Worm (Caenorhabditis elegans) whole organism, young adult: ENCODE data around the gene npp-21.

Source experiments
- B0019.2 ChIP-seq: fragments of 200-800 bp; sonication (Bioruptor generic); conservative IDR thresholded peaks from 2 replicates; pipeline ENCODE4 v1.3.6; 2022; ENCODE audit warnings: missing genetic modification reagents, missing genetic modification characterization, missing compliant biosample characterization
- B0035.1 ChIP-seq: sonication (generic microtip); optimal IDR thresholded peaks from 2 replicates; lab custom pipeline; 2016; ENCODE audit warnings: missing genetic modification characterization, mild to moderate bottlenecking, missing compliant biosample characterization, missing genotype, missing genetic modification reagents
- C17E4.6 ChIP-seq: fragments of 200-800 bp; sonication (Bioruptor generic); IDR thresholded peaks from 2 replicates; pipeline ENCODE4 v1.3.6; 2022; ENCODE audit warnings: missing genetic modification reagents, missing genetic modification characterization, missing compliant biosample characterization
- D2030.7 ChIP-seq: fragments of 200-800 bp; sonication (Bioruptor generic); IDR thresholded peaks from 2 replicates; pipeline ENCODE4 v1.3.6; 2022; ENCODE audit warnings: missing genetic modification reagents, missing genetic modification characterization, missing compliant biosample characterization
- F33H1.4 ChIP-seq: fragments of 200-800 bp; sonication (Bioruptor generic); IDR thresholded peaks from 2 replicates; pipeline ENCODE4 v1.3.6; 2022; ENCODE audit warnings: missing genetic modification reagents, missing genetic modification characterization, missing compliant biosample characterization
- F39B2.1 ChIP-seq: fragments of 200-800 bp; sonication (Bioruptor generic); IDR thresholded peaks from 2 replicates; pipeline ENCODE4 v1.3.6; 2022; ENCODE audit warnings: missing genetic modification reagents, missing genetic modification characterization, missing compliant biosample characterization
- F52B5.7 ChIP-seq: sonication (generic microtip); optimal IDR thresholded peaks from 2 replicates; lab custom pipeline; 2016; ENCODE audit warnings: mild to moderate bottlenecking, missing genetic modification characterization, missing compliant biosample characterization
- F55B11.4 ChIP-seq: sonication (generic microtip); optimal IDR thresholded peaks from 2 replicates; lab custom pipeline; 2016; ENCODE audit warnings: missing compliant biosample characterization, missing genetic modification characterization, borderline replicate concordance; ENCODE audit not compliant: insufficient read depth
- Y53F4B.3 ChIP-seq: fragments of 200-800 bp; sonication (Bioruptor generic); IDR thresholded peaks from 2 replicates; pipeline ENCODE4 v1.3.6; 2022; ENCODE audit warnings: missing genetic modification reagents, missing genetic modification characterization, missing compliant biosample characterization
- Y53G8AR.9 ChIP-seq: fragments of 200-800 bp; sonication (Bioruptor generic); conservative IDR thresholded peaks from 2 replicates; pipeline ENCODE4 v1.3.6; 2022; ENCODE audit warnings: missing genetic modification reagents, missing genetic modification characterization, missing compliant biosample characterization
- Y56A3A.18 ChIP-seq: fragments of 200-800 bp; sonication (Bioruptor generic); IDR thresholded peaks from 2 replicates; pipeline ENCODE4 v1.3.6; 2022; ENCODE audit warnings: missing genetic modification reagents, missing genetic modification characterization, missing compliant biosample characterization
- ZK185.1 ChIP-seq: sonication (generic microtip); optimal IDR thresholded peaks from 2 replicates; lab custom pipeline; 2016; ENCODE audit warnings: mild to moderate bottlenecking, missing genetic modification characterization, missing compliant biosample characterization; ENCODE audit not compliant: poor library complexity, severe bottlenecking
- akir-1 ChIP-seq: fragments of 200-800 bp; sonication (Bioruptor generic); optimal IDR thresholded peaks from 2 replicates; lab custom pipeline; 2018; ENCODE audit warnings: mild to moderate bottlenecking, missing genetic modification characterization, moderate library complexity, missing compliant biosample characterization
- atf-7 ChIP-seq: sonication (generic microtip); optimal IDR thresholded peaks from 2 replicates; lab custom pipeline; 2017; ENCODE audit warnings: mild to moderate bottlenecking, missing genetic modification characterization, missing compliant biosample characterization
- attf-5 ChIP-seq: fragments of 200-800 bp; sonication (Bioruptor generic); optimal IDR thresholded peaks from 2 replicates; lab custom pipeline; 2018; ENCODE audit warnings: mild to moderate bottlenecking, missing genetic modification characterization, missing compliant biosample characterization
- ceh-40 ChIP-seq: fragments of 200-800 bp; sonication (Bioruptor generic); IDR thresholded peaks from 2 replicates; pipeline ENCODE4 v1.3.6; 2022; ENCODE audit warnings: missing genetic modification characterization, missing compliant biosample characterization
- ceh-79 ChIP-seq: sonication (generic microtip); optimal IDR thresholded peaks from 2 replicates; lab custom pipeline; 2017; ENCODE audit warnings: mild to moderate bottlenecking, missing genetic modification characterization, missing compliant biosample characterization
- ceh-91 ChIP-seq: fragments of 200-800 bp; sonication (Bioruptor generic); IDR thresholded peaks from 2 replicates; pipeline ENCODE4 v1.3.6; 2022; ENCODE audit warnings: missing genetic modification reagents, missing genetic modification characterization, missing compliant biosample characterization
- dox-1 ChIP-seq: fragments of 200-800 bp; sonication (Bioruptor generic); IDR thresholded peaks from 2 replicates; pipeline ENCODE4 v1.3.6; 2022; ENCODE audit warnings: missing genetic modification reagents, missing genetic modification characterization, missing compliant biosample characterization
- dpl-1 ChIP-seq: fragments of 150-350 bp; optimal IDR thresholded peaks from 2 replicates; lab custom pipeline; 2014; ENCODE audit warnings: missing biosample characterization, missing genetic modification reagents, missing genetic modification characterization
- egl-44 ChIP-seq: fragments of 200-800 bp; sonication (Bioruptor generic); IDR thresholded peaks from 2 replicates; pipeline ENCODE4 v1.3.6; 2022; ENCODE audit warnings: missing genetic modification reagents, missing genetic modification characterization, missing compliant biosample characterization
- ets-4 ChIP-seq: fragments of 200-800 bp; sonication (Bioruptor generic); optimal IDR thresholded peaks from 2 replicates; lab custom pipeline; 2018; ENCODE audit warnings: mild to moderate bottlenecking, missing genetic modification characterization, missing compliant biosample characterization
- fkh-3 ChIP-seq: sonication (generic microtip); optimal IDR thresholded peaks from 2 replicates; lab custom pipeline; 2016; ENCODE audit warnings: mild to moderate bottlenecking, missing genetic modification characterization, missing compliant biosample characterization
- hlh-12 ChIP-seq: sonication (generic microtip); optimal IDR thresholded peaks from 2 replicates; lab custom pipeline; 2016; ENCODE audit warnings: missing genetic modification characterization, missing compliant biosample characterization
- let-607 ChIP-seq, 2 experiments: fragments of 200-800 bp in 1 of 2; sonication (Bioruptor generic) in 1 of 2; sonication (generic microtip) in 1 of 2; optimal IDR thresholded peaks; 2 replicates each; lab custom pipeline; 2016 to 2018; ENCODE audit warnings: mild to moderate bottlenecking in 2 of 2, missing compliant biosample characterization in 2 of 2, missing genetic modification characterization in 2 of 2, moderate library complexity in 2 of 2, missing genotype in 1 of 2
- lin-35 ChIP-seq, 3 experiments: fragments of 150-350 bp in 2 of 3; sonication (generic microtip) in 1 of 3; optimal IDR thresholded peaks; 2 replicates each; lab custom pipeline; 2014 to 2018; ENCODE audit warnings: missing biosample characterization in 3 of 3, missing genetic modification characterization in 3 of 3, missing genetic modification reagents in 3 of 3
- lin-40 ChIP-seq: sonication (generic microtip); optimal IDR thresholded peaks from 2 replicates; lab custom pipeline; 2016; ENCODE audit warnings: missing genetic modification characterization, mild to moderate bottlenecking, missing compliant biosample characterization, missing genotype, missing genetic modification reagents
- lir-1 ChIP-seq: fragments of 200-800 bp; sonication (Bioruptor generic); conservative IDR thresholded peaks from 2 replicates; pipeline ENCODE4 v1.3.6; 2022; ENCODE audit warnings: missing genetic modification reagents, missing genetic modification characterization, missing compliant biosample characterization
- lsy-27 ChIP-seq: sonication (generic microtip); optimal IDR thresholded peaks from 2 replicates; lab custom pipeline; 2017; ENCODE audit warnings: missing genetic modification characterization, mild to moderate bottlenecking, missing compliant biosample characterization, antibody characterized with exemption, missing genotype, borderline replicate concordance; ENCODE audit not compliant: insufficient read depth
- madf-10 ChIP-seq: sonication (generic microtip); optimal IDR thresholded peaks from 2 replicates; lab custom pipeline; 2016; ENCODE audit warnings: mild to moderate bottlenecking, missing genetic modification characterization, missing compliant biosample characterization
- madf-6 ChIP-seq: fragments of 200-800 bp; sonication (Bioruptor generic); IDR thresholded peaks from 2 replicates; pipeline ENCODE4 v1.3.6; 2022; ENCODE audit warnings: missing genetic modification reagents, missing genetic modification characterization, missing compliant biosample characterization
- madf-8 ChIP-seq: fragments of 200-800 bp; sonication (Bioruptor generic); conservative IDR thresholded peaks from 2 replicates; pipeline ENCODE4 v1.3.6; 2022; ENCODE audit warnings: missing genetic modification reagents, missing genetic modification characterization, missing compliant biosample characterization
- nfya-2 ChIP-seq: fragments of 200-800 bp; sonication (Bioruptor generic); IDR thresholded peaks from 2 replicates; pipeline ENCODE4 v1.3.6; 2022; ENCODE audit warnings: missing genetic modification reagents, missing genetic modification characterization, missing compliant biosample characterization
- nfyb-1 ChIP-seq: fragments of 200-800 bp; sonication (Bioruptor generic); IDR thresholded peaks from 2 replicates; pipeline ENCODE4 v1.3.6; 2022; ENCODE audit warnings: missing genetic modification reagents, missing genetic modification characterization, missing compliant biosample characterization
- nhr-80 ChIP-seq: sonication (generic microtip); optimal IDR thresholded peaks from 2 replicates; lab custom pipeline; 2016; ENCODE audit warnings: missing genetic modification characterization, missing compliant biosample characterization
- nhr-90 ChIP-seq: sonication (generic microtip); optimal IDR thresholded peaks from 2 replicates; lab custom pipeline; 2016; ENCODE audit warnings: missing genotype, mild to moderate bottlenecking, missing genetic modification characterization, missing compliant biosample characterization
- snpc-4 ChIP-seq, 5 experiments: fragments of 150-350 bp in 1 of 5; sonication (generic microtip) in 4 of 5; optimal IDR thresholded peaks; 2 replicates each; lab custom pipeline; 2014 to 2018; ENCODE audit warnings: missing genetic modification characterization in 5 of 5, missing biosample characterization in 3 of 5, antibody characterized with exemption in 2 of 5, mild to moderate bottlenecking in 2 of 5, missing compliant biosample characterization in 2 of 5, missing genotype in 2 of 5, moderate library complexity in 2 of 5, missing genetic modification reagents in 1 of 5
- tbp1 ChIP-seq: fragments of 200-800 bp; sonication (Bioruptor generic); optimal IDR thresholded peaks from 2 replicates; lab custom pipeline; 2018; ENCODE audit warnings: mild to moderate bottlenecking, missing genetic modification characterization, missing compliant biosample characterization
- xnd-1 ChIP-seq: sonication (generic microtip); optimal IDR thresholded peaks from 2 replicates; lab custom pipeline; 2016; ENCODE audit warnings: missing genotype, missing genetic modification reagents, missing genetic modification characterization, missing compliant biosample characterization
- zfh-2 ChIP-seq: fragments of 200-800 bp; sonication (Bioruptor generic); conservative IDR thresholded peaks from 2 replicates; pipeline ENCODE4 v1.3.6; 2022; ENCODE audit warnings: missing genetic modification reagents, missing genetic modification characterization, missing compliant biosample characterization
- ztf-22 ChIP-seq: fragments of 200-800 bp; sonication (Bioruptor generic); optimal IDR thresholded peaks from 2 replicates; lab custom pipeline; 2018; ENCODE audit warnings: mild to moderate bottlenecking, missing genetic modification characterization, moderate library complexity, missing compliant biosample characterization

npp-21 gene

DNA sequence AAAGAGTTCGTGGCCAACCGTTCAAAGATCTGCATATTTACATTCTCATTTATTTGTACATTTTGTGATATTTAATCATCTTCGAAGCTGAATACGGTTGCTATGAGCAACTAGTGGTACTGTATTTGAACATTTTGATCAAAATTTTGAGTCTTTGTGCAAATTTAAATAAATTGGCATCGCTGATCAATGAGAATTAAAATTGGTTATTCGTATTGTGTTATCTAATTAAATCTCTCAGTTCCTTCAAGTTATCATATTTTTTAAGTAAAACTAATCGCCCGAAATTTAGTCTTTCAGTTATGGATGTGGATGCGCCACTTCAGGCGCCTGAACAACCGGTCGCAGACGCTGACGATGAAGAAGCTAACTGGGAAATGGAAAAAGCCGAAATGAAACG, at the start of gene npp-21:
TSS of gene npp-21 (plus strand) at position 301 of the 400 bp plus-strand sequence.
- TF ChIP-seq B0035.1 (tag; lab: Kevin White, UChicago): no peak
- no peak for TF ChIP-seq madf-6 (GFP tag; lab: Robert Waterston, UW)
- TF ChIP-seq lin-40 (tag; lab: Kevin White, UChicago): no peak
- no peak for TF ChIP-seq zfh-2 (GFP tag; lab: Robert Waterston, UW)
- no peak for TF ChIP-seq C17E4.6
- no peak for TF ChIP-seq nfya-2 (GFP tag; lab: Robert Waterston, UW)
- no peak for TF ChIP-seq akir-1 (GFP tag; lab: Kevin White, UChicago)
- no peak for TF ChIP-seq hlh-12 (tag; lab: Kevin White, UChicago)
- no peak for TF ChIP-seq ztf-22 (GFP tag; lab: Kevin White, UChicago)
- TF ChIP-seq lin-35 (GFP tag; optimal IDR thresholded peaks at IDR 0.05; lab: Kevin White, UChicago): no peak
- TF ChIP-seq ceh-79: no peak
- TF ChIP-seq snpc-4 (GFP tag; optimal IDR thresholded peaks at IDR 0.05; lab: Kevin White, UChicago): no peak
- TF ChIP-seq snpc-4 (tag; optimal IDR thresholded peaks at IDR 0.05; lab: Kevin White, UChicago): no peak
- TF ChIP-seq tbp1 (GFP tag; lab: Kevin White, UChicago): no peak

DNA sequence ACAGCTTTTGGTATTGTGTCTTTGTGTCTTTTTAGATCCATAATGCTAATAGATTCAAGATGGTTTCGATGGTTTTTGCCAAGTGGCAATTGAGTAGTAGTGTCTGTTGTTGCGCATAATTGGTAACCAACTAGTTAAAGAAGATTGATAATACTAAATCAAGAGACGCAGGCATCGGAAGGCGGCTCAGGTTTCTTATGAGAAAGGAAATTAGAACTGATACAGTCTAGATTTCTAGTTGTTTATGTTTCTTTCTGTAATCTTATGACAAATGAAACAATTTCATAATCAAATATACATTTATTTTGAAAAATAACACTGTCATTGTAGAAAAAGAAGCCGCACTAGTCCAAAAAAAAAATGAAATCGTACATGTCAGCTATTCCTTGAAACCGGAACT, 45.7 kb upstream of the npp-21 start, which contains the start of gene ZK1290.10:
TSS of gene ZK1290.10 (minus strand) at position 101 of the 400 bp plus-strand sequence.
- TF ChIP-seq Y56A3A.18 (GFP tag; lab: Robert Waterston, UW) (0 out of 2 replicates have a peak, but pooled peaks have one; percentile 32), Y53F4B.3 (GFP tag; lab: Robert Waterston, UW) (no peak)
- TF ChIP-seq, all 124 proteins: peak for 1

DNA sequence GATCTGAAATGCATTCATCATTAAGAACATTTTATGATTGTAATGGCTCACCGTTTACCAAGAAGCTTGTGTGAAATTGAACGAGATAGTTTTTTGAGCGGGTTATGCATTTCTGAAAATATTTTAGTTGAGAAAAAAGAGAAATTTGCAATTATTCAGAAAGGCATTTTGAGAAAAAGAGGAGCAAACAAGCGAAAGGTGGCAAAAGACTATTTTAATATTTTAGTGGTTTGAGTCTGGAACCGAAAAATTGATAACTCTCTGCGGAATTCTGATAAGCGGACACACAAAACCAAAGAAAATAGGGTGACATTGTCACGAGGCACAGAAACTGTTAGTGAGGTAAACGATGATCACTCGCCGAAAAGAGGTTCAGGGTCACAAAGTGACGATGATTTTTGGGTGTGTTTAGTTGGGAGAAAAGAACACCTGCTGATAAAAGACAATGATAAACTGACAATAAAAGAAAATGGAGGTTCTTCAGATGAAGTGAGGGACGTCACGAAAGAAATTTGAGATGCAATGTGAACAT, 44.7 kb upstream of the npp-21 start:
- no peak for TF ChIP-seq F33H1.4
- TF ChIP-seq nhr-90 (tag; lab: Kevin White, UChicago): peak; percentile 23
- TF ChIP-seq Y53G8AR.9 (GFP tag; lab: Robert Waterston, UW): 0 out of 2 replicates have a peak, but pooled peaks have one; percentile 44
- TF ChIP-seq nhr-80: peak; percentile 97
- no peak for TF ChIP-seq snpc-4 (GFP tag; optimal IDR thresholded peaks at IDR 0.05; lab: Kevin White, UChicago)
- TF ChIP-seq snpc-4 (tag; optimal IDR thresholded peaks at IDR 0.05; lab: Kevin White, UChicago): no peak
- no peak for TF ChIP-seq madf-8
- TF ChIP-seq dox-1 (GFP tag; lab: Robert Waterston, UW): peak; percentile 69
- TF ChIP-seq nfyb-1: 0 out of 2 replicates have a peak, but pooled peaks have one; percentile 13
- TF ChIP-seq madf-10 (tag; lab: Kevin White, UChicago): peak; percentile 36
- no peak for TF ChIP-seq ceh-40 (GFP tag; lab: Robert Waterston, UW)
- peak in 1 of 2 experiments; percentile 31 for TF ChIP-seq let-607 (tag; optimal IDR thresholded peaks at IDR 0.05; lab: Kevin White, UChicago)
- no peak for TF ChIP-seq D2030.7 (GFP tag; lab: Robert Waterston, UW)
- no peak for TF ChIP-seq ets-4
- TF ChIP-seq attf-5 (GFP tag; lab: Kevin White, UChicago): peak; percentile 10
- no peak for TF ChIP-seq F39B2.1
- peak; percentile 2 for TF ChIP-seq lin-40 (tag; lab: Kevin White, UChicago)
- no peak for TF ChIP-seq lsy-27 (tag; lab: Kevin White, UChicago)
- peak; percentile 49 for TF ChIP-seq atf-7
- TF ChIP-seq ceh-91: no peak
- peak; percentile 46 for TF ChIP-seq tbp1 (GFP tag; lab: Kevin White, UChicago)
- TF ChIP-seq, all 124 proteins: peak for 11

DNA sequence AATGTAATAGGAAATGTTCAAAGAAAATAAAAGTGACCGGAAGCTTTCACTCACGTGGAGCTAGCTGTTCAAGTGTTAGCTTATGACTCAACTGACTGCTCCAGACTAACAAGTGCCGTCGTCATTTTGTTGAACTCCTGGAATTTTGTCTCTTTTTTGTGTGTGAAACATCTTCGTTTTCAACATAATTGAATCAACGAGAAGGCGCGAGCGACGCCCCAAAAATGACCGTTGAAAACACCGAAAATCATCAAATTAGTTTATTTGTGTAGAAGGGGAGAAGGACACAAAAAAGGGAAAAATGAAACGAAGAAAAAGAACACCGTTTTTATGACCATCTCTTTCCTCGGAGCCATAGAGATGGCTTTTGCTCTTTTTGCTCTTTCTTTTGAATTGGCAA, 44.0 kb upstream of the npp-21 start, which contains the start of gene ZK1290.14:
TSS of gene ZK1290.14 (minus strand) at position 139 of the 400 bp plus-strand sequence.
- TF ChIP-seq ZK185.1 (tag; lab: Kevin White, UChicago): no peak
- no peak for TF ChIP-seq ceh-40 (GFP tag; lab: Robert Waterston, UW)
- TF ChIP-seq fkh-3 (tag; lab: Kevin White, UChicago): no peak
- TF ChIP-seq xnd-1 (tag; lab: Kevin White, UChicago): no peak
- TF ChIP-seq akir-1 (GFP tag; lab: Kevin White, UChicago): no peak
- TF ChIP-seq dpl-1 (GFP tag; lab: Kevin White, UChicago): no peak
- no peak for TF ChIP-seq Y53G8AR.9 (GFP tag; lab: Robert Waterston, UW)
- no peak for TF ChIP-seq madf-10 (tag; lab: Kevin White, UChicago)
- no peak for TF ChIP-seq C17E4.6
- no peak for TF ChIP-seq madf-8
- TF ChIP-seq egl-44: no peak
- no peak for TF ChIP-seq F55B11.4 (tag; lab: Kevin White, UChicago)
- TF ChIP-seq F52B5.7: no peak
- TF ChIP-seq ztf-22 (GFP tag; lab: Kevin White, UChicago): no peak
- TF ChIP-seq B0019.2 (GFP tag; lab: Robert Waterston, UW): no peak
- no peak for TF ChIP-seq lir-1 (GFP tag; lab: Robert Waterston, UW)
- TF ChIP-seq, all 124 proteins: peak for 0
